Worm (Caenorhabditis elegans): ENCODE data around the gene srh-241.

DNA sequence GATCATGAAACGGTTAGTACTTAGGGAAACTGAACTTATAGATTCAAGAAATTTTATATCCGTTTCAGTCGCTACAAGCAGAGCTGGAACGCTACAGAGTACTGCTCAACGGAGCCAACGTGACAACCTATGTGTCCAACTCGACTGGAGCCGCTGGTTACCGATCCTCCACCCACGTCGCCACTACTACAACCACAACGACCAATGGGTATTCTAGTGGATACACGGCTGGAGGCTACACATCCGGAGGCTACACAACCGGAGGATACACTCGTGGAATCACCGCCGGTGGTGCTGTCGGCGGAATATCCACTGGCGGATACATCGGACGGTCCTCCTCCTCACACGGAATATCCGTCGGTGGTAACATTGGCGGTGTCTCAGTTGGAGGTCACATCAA is 13.7 kb upstream of the srh-241 start:
- TF ChIP-seq ceh-34 (tag; optimal IDR thresholded peaks at IDR 0.05), result no peak
- no peak for TF ChIP-seq unc-55 (GFP tag; optimal IDR thresholded peaks at IDR 0.05)
- TF ChIP-seq nhr-11 (tag; optimal IDR thresholded peaks at IDR 0.05), result no peak
- no peak for TF ChIP-seq nhr-232 (tag; optimal IDR thresholded peaks at IDR 0.05)
- no peak for TF ChIP-seq pha-4 (tag; optimal IDR thresholded peaks at IDR 0.05)
- no peak for TF ChIP-seq sdc-2 (tag; optimal IDR thresholded peaks at IDR 0.05)
- no peak for TF ChIP-seq pag-3 (tag; optimal IDR thresholded peaks at IDR 0.05; ENCODE audit: borderline replicate concordance)
- TF ChIP-seq pat-9 (tag; optimal IDR thresholded peaks at IDR 0.05), result no peak
- TF ChIP-seq ref-2 (tag; optimal IDR thresholded peaks at IDR 0.05), result no peak
- TF ChIP-seq ahr-1 (tag; optimal IDR thresholded peaks at IDR 0.05), result no peak

Data from whole organism, late embryonic.